Fruit fly (Drosophila melanogaster): Measurements from ENCODE around the gene CG4619.

Gene CG4619

dm6 chr2L:9921401-9921800, 17.3 kb upstream of the CG4619 start, which contains the start of gene CG4592 (continued):
- TF ChIP-seq stc (GFP tag; IDR thresholded peaks at IDR 0.05) = 0 out of 2 replicates have a peak, but pooled peaks have one; percentile 17
- no peak for TF ChIP-seq crc (GFP tag; optimal IDR thresholded peaks at IDR 0.05)
- no peak for TF ChIP-seq ab (GFP tag; optimal IDR thresholded peaks at IDR 0.05)
- no peak for TF ChIP-seq sim (GFP tag; IDR thresholded peaks at IDR 0.05)
- TF ChIP-seq CG7987 (GFP tag; optimal IDR thresholded peaks at IDR 0.05) = peak; percentile 78
- TF ChIP-seq pan (optimal IDR thresholded peaks at IDR 0.05) = no peak
- peak in 1 of 2 experiments; percentile 73 for TF ChIP-seq pan (GFP tag; optimal IDR thresholded peaks at IDR 0.05 in 1 of 2, IDR thresholded peaks at IDR 0.05 in 1 of 2)
- TF ChIP-seq ranshi (GFP tag; IDR thresholded peaks at IDR 0.05) = peak; percentile 66
- no peak for TF ChIP-seq prd (optimal IDR thresholded peaks at IDR 0.05)
- TF ChIP-seq prd (GFP tag; IDR thresholded peaks at IDR 0.05) = peak; percentile 53; the same call in 2 of the 3 replicates
- TF ChIP-seq CG3281 (GFP tag; optimal IDR thresholded peaks at IDR 0.05) = no peak
- 0 out of 2 replicates have a peak, but pooled peaks have one; percentile 32 for TF ChIP-seq CG17328 (GFP tag; IDR thresholded peaks at IDR 0.05)
- TF ChIP-seq CG14014 (GFP tag; IDR thresholded peaks at IDR 0.05) = peak; percentile 67; the same call in 1 of the 2 replicates
- peak; percentile 30 for TF ChIP-seq CG12071 (GFP tag; optimal IDR thresholded peaks at IDR 0.05)
- TF ChIP-seq CG32532 (GFP tag; IDR thresholded peaks at IDR 0.05) = peak; percentile 66
- peak; percentile 18; the same call in 1 of the 2 replicates for TF ChIP-seq Adf1 (GFP tag; IDR thresholded peaks at IDR 0.05)
- peak; percentile 62 for TF ChIP-seq slbo (GFP tag; IDR thresholded peaks at IDR 0.05)
- peak; percentile 2 for TF ChIP-seq pfk (GFP tag; optimal IDR thresholded peaks at IDR 0.05)
- peak; percentile 27 for TF ChIP-seq ind (GFP tag; optimal IDR thresholded peaks at IDR 0.05)
- peak; percentile 74 for TF ChIP-seq dysf (GFP tag; IDR thresholded peaks at IDR 0.05)
- TF ChIP-seq CG15601 (tag; optimal IDR thresholded peaks at IDR 0.05) = no peak
- peak; percentile 72 for TF ChIP-seq CG10366 (GFP tag; IDR thresholded peaks at IDR 0.05)
- peak; percentile 56; the same call in 1 of the 2 replicates for TF ChIP-seq CG32767 (GFP tag; IDR thresholded peaks at IDR 0.05)
- no peak for TF ChIP-seq CG3163 (GFP tag; optimal IDR thresholded peaks at IDR 0.05)
- TF ChIP-seq CG5245 (GFP tag; optimal IDR thresholded peaks at IDR 0.05) = peak; percentile 48
- no peak for TF ChIP-seq tap (tag; optimal IDR thresholded peaks at IDR 0.05)
- peak; percentile 17 for TF ChIP-seq gcm2 (GFP tag; optimal IDR thresholded peaks at IDR 0.05)
- TF ChIP-seq Hr3 (GFP tag; optimal IDR thresholded peaks at IDR 0.05) = peak; percentile 34
- peak; percentile 26 for TF ChIP-seq MTF-1 (GFP tag; optimal IDR thresholded peaks at IDR 0.05; ENCODE audit: borderline replicate concordance)
- no peak for TF ChIP-seq CG4707 (GFP tag; optimal IDR thresholded peaks at IDR 0.05)
- no peak for TF ChIP-seq nerfin-1 (tag; optimal IDR thresholded peaks at IDR 0.05)
- TF ChIP-seq CkIIα-i1 (GFP tag; IDR thresholded peaks at IDR 0.05) = no peak
- TF ChIP-seq shn (GFP tag; optimal IDR thresholded peaks at IDR 0.05) = no peak
- TF ChIP-seq CG12769 (tag; optimal IDR thresholded peaks at IDR 0.05) = no peak
- peak; percentile 58 for TF ChIP-seq CG10209 (GFP tag; optimal IDR thresholded peaks at IDR 0.05)
- peak; percentile 63 for TF ChIP-seq CG12659 (GFP tag; optimal IDR thresholded peaks at IDR 0.05)
- no peak for TF ChIP-seq Lpt (GFP tag; optimal IDR thresholded peaks at IDR 0.05)
- TF ChIP-seq HLH54F (GFP tag; optimal IDR thresholded peaks at IDR 0.05) = peak; percentile 29
- TF ChIP-seq CG2120 (GFP tag; optimal IDR thresholded peaks at IDR 0.05) = peak; percentile 71
- TF ChIP-seq eyg (GFP tag; optimal IDR thresholded peaks at IDR 0.05) = no peak
- no peak for TF ChIP-seq trh (GFP tag; optimal IDR thresholded peaks at IDR 0.05)
- peak; percentile 62; the same call in 1 of the 2 replicates for TF ChIP-seq HLH3B (GFP tag; IDR thresholded peaks at IDR 0.05)
- no peak; the same call in 2 of the 3 replicates for TF ChIP-seq CG17361 (GFP tag; IDR thresholded peaks at IDR 0.05)
- peak; percentile 23 for TF ChIP-seq ftz-f1 (GFP tag; optimal IDR thresholded peaks at IDR 0.05)
- TF ChIP-seq Bdp1 (GFP tag; optimal IDR thresholded peaks at IDR 0.05) = peak; percentile 18
- TF ChIP-seq CG11696 (GFP tag; IDR thresholded peaks at IDR 0.05) = peak; percentile 49; the same call in 1 of the 2 replicates
- TF ChIP-seq sens (GFP tag) = peak; percentile 90
- TF ChIP-seq mld (GFP tag; IDR thresholded peaks at IDR 0.05; ENCODE audit: partially characterized antibody) = no peak
- TF ChIP-seq Nf-YA (GFP tag; IDR thresholded peaks at IDR 0.05) = no peak
- TF ChIP-seq tll (GFP tag; optimal IDR thresholded peaks at IDR 0.05) = no peak
- 0 out of 3 replicates have a peak, but pooled peaks have one; percentile 21 for TF ChIP-seq so (GFP tag; IDR thresholded peaks at IDR 0.05)
- TF ChIP-seq CG18619 (GFP tag; optimal IDR thresholded peaks at IDR 0.05) = peak; percentile 10
